Fruit fly (Drosophila melanogaster): ENCODE results near the gene CG42740.
A peak's percentile ranks its signal among the peaks of the same experiment; 100 is the strongest.

CG42740 gene

DNA sequence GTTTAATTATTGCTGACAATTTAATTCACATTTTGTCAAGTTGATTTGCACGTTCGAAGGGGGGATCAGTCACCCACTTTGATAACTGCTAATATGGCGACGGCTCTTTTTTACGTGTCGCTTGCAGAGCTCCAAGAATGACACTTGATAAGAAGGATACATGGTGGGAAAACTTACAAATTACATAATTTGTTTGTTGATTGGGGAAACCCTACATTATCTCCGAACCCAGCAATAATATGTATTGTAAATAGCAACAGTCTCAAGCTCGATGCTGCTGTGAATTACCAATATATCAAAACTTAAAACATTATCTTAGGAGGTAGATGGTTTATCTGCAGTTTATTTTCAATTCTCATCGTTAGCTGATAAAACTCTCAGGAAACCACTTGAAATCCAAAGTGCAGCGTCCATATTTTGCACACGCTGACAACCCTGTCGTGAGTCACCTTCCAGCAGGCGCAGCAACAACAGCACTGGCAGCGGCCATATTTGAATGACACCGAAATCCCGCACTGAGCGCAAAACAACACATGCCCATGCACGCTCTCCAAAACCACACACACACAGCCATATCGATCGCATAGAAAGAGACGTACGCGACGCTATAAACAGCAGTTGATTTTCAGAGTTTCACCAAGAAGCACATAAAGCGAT, 34.4 kb downstream of the CG42740 start (continued):
- TF ChIP-seq Hmr (GFP tag; optimal IDR thresholded peaks at IDR 0.05) (peak; percentile 97), mam (GFP tag; optimal IDR thresholded peaks at IDR 0.05) (peak; percentile 97), CG8765 (GFP tag; IDR thresholded peaks at IDR 0.05) (peak; percentile 74; the same call in 1 of the 2 replicates), CG16813 (GFP tag; IDR thresholded peaks at IDR 0.05; ENCODE audit: partially characterized antibody) (0 out of 3 replicates have a peak, but pooled peaks have one; percentile 13), HLH4C (GFP tag; IDR thresholded peaks at IDR 0.05; ENCODE audit: partially characterized antibody) (no peak), aop (GFP tag; IDR thresholded peaks at IDR 0.05) (peak; percentile 51; the same call in 1 of the 2 replicates), bsh (GFP tag; optimal IDR thresholded peaks at IDR 0.05) (peak; percentile 86 to 94), inv (GFP tag; IDR thresholded peaks at IDR 0.05; ENCODE audit: partially characterized antibody) (no peak), Mes4 (GFP tag; optimal IDR thresholded peaks at IDR 0.05) (peak; percentile 97), gfzf (GFP tag; optimal IDR thresholded peaks at IDR 0.05) (peak; percentile 20), sc (optimal IDR thresholded peaks at IDR 0.05) (no peak), sc (GFP tag; optimal IDR thresholded peaks at IDR 0.05) (peak; percentile 97), hbn (GFP tag; IDR thresholded peaks at IDR 0.05; ENCODE audit: partially characterized antibody) (no peak), Ada2b (GFP tag; IDR thresholded peaks at IDR 0.05) (peak; percentile 86), dpn (GFP tag; optimal IDR thresholded peaks at IDR 0.05) (peak; percentile 96 to 98), CG12219 (GFP tag; optimal IDR thresholded peaks at IDR 0.05) (peak; percentile 92), pb (GFP tag; optimal IDR thresholded peaks at IDR 0.05) (peak; percentile 98), CG8924 (tag; optimal IDR thresholded peaks at IDR 0.05) (peak; percentile 96), nom (GFP tag; optimal IDR thresholded peaks at IDR 0.05) (peak; percentile 92), CG12744 (GFP tag; optimal IDR thresholded peaks at IDR 0.05) (peak; percentile 93), CG10209 (GFP tag; optimal IDR thresholded peaks at IDR 0.05) (peak; percentile 97), wor (GFP tag; IDR thresholded peaks at IDR 0.05) (peak; percentile 89), CG6765 (GFP tag; optimal IDR thresholded peaks at IDR 0.05) (peak; percentile 94), CG1792 (GFP tag; optimal IDR thresholded peaks at IDR 0.05) (peak; percentile 96), CG15514 (GFP tag; optimal IDR thresholded peaks at IDR 0.05) (peak; percentile 83), CG10462 (GFP tag; optimal IDR thresholded peaks at IDR 0.05) (peak; percentile 94), gsb (GFP tag; IDR thresholded peaks at IDR 0.05) (peak; percentile 72), tna (GFP tag; IDR thresholded peaks at IDR 0.05; ENCODE audit: partially characterized antibody) (no peak), pfk (GFP tag; optimal IDR thresholded peaks at IDR 0.05) (no peak), Bteb2 (GFP tag; optimal IDR thresholded peaks at IDR 0.05) (peak; percentile 97), gce (GFP tag; IDR thresholded peaks at IDR 0.05) (peak; percentile 79; the same call in 1 of the 3 replicates), CG1647 (GFP tag; optimal IDR thresholded peaks at IDR 0.05) (peak; percentile 91), CG31224 (GFP tag; IDR thresholded peaks at IDR 0.05) (peak; percentile 86), CG13894 (tag; optimal IDR thresholded peaks at IDR 0.05) (peak; percentile 83), CG17385 (GFP tag; optimal IDR thresholded peaks at IDR 0.05) (peak; percentile 93), CG2712 (tag; optimal IDR thresholded peaks at IDR 0.05) (peak; percentile 94), gsb-n (tag; optimal IDR thresholded peaks at IDR 0.05) (peak; percentile 80), corto (GFP tag; optimal IDR thresholded peaks at IDR 0.05) (peak; percentile 57), D19B (GFP tag; optimal IDR thresholded peaks at IDR 0.05) (peak; percentile 92), chinmo (GFP tag; IDR thresholded peaks at IDR 0.05; ENCODE audit: partially characterized antibody) (peak; percentile 96), CTCF (GFP tag; optimal IDR thresholded peaks at IDR 0.05) (peak; percentile 50), Drgx (GFP tag; IDR thresholded peaks at IDR 0.05) (peak; percentile 90), CG6683 (GFP tag; optimal IDR thresholded peaks at IDR 0.05) (peak; percentile 88), ranshi (GFP tag; IDR thresholded peaks at IDR 0.05) (no peak; the same call in none of the 2 replicates), CG7987 (GFP tag; optimal IDR thresholded peaks at IDR 0.05) (peak; percentile 74), Max (GFP tag; optimal IDR thresholded peaks at IDR 0.05) (peak; percentile 95), CG17568 (GFP tag; optimal IDR thresholded peaks at IDR 0.05) (peak; percentile 72), onecut (GFP tag; IDR thresholded peaks at IDR 0.05) (peak; percentile 85), CG32772 (GFP tag; IDR thresholded peaks at IDR 0.05) (peak; percentile 86)

All from whole organism, embryonic.